Fruit fly (Drosophila melanogaster): Measurements from ENCODE around the gene CG15695.

The CG15695 gene

dm6 chr3R:20829416-20830131, 12.4 kb upstream of the CG15695 start (continued):
- TF ChIP-seq nmo (GFP tag; optimal IDR thresholded peaks at IDR 0.05) (peak; percentile 53), CG14710 (tag; optimal IDR thresholded peaks at IDR 0.05) (peak; percentile 18), luna (GFP tag; optimal IDR thresholded peaks at IDR 0.05) (no peak), CG3281 (GFP tag; optimal IDR thresholded peaks at IDR 0.05) (peak; percentile 7), CG10543 (GFP tag; optimal IDR thresholded peaks at IDR 0.05) (peak; percentile 93), lmd (GFP tag; IDR thresholded peaks at IDR 0.05) (peak; percentile 9; the same call in 1 of the 2 replicates), esg (GFP tag; conservative IDR thresholded peaks at IDR 0.05) (peak; percentile 27), CG3847 (GFP tag; IDR thresholded peaks at IDR 0.05) (0 out of 2 replicates have a peak, but pooled peaks have one; percentile 18), tap (tag; optimal IDR thresholded peaks at IDR 0.05) (no peak), CG15514 (GFP tag; optimal IDR thresholded peaks at IDR 0.05) (peak; percentile 52), ken (GFP tag; IDR thresholded peaks at IDR 0.05) (no peak), CG9797 (GFP tag; optimal IDR thresholded peaks at IDR 0.05) (no peak), Bgb (GFP tag; IDR thresholded peaks at IDR 0.05; ENCODE audit: partially characterized antibody) (peak; percentile 59; the same call in 1 of the 2 replicates), CG14441 (GFP tag; IDR thresholded peaks at IDR 0.05) (0 out of 2 replicates have a peak, but pooled peaks have one; percentile 34), CG4424 (GFP tag; optimal IDR thresholded peaks at IDR 0.05) (no peak), CG10209 (GFP tag; optimal IDR thresholded peaks at IDR 0.05) (peak; percentile 44), wek (GFP tag; optimal IDR thresholded peaks at IDR 0.05) (no peak), caup (GFP tag; optimal IDR thresholded peaks at IDR 0.05; ENCODE audit: severe bottlenecking) (peak; percentile 40), Sox100B (GFP tag; optimal IDR thresholded peaks at IDR 0.05) (peak; percentile 52), hkb (optimal IDR thresholded peaks at IDR 0.05) (no peak), hkb (GFP tag; IDR thresholded peaks at IDR 0.05) (peak; percentile 25; the same call in 1 of the 2 replicates), disco-r (GFP tag; optimal IDR thresholded peaks at IDR 0.05) (no peak), fd96Cb (tag; optimal IDR thresholded peaks at IDR 0.05) (peak; percentile 17), klu (GFP tag; IDR thresholded peaks at IDR 0.05) (no peak), sima (GFP tag; optimal IDR thresholded peaks at IDR 0.05) (no peak), Jarid2 (GFP tag; optimal IDR thresholded peaks at IDR 0.05) (no peak), cato (GFP tag; optimal IDR thresholded peaks at IDR 0.05; ENCODE audit: borderline replicate concordance) (no peak), phol (tag; optimal IDR thresholded peaks at IDR 0.05) (peak; percentile 23), gfzf (GFP tag; optimal IDR thresholded peaks at IDR 0.05) (no peak), dmrt99B (tag; optimal IDR thresholded peaks at IDR 0.05) (peak; percentile 24), vvl (GFP tag; IDR thresholded peaks at IDR 0.05) (0 out of 2 replicates have a peak, but pooled peaks have one; percentile 28), row (GFP tag; IDR thresholded peaks at IDR 0.05) (peak; percentile 91), croc (GFP tag; conservative IDR thresholded peaks at IDR 0.05) (no peak), sd (tag; optimal IDR thresholded peaks at IDR 0.05) (peak; percentile 79), Kr (GFP tag; optimal IDR thresholded peaks at IDR 0.05) (no peak), rib (GFP tag; IDR thresholded peaks at IDR 0.05) (peak; percentile 93), CG1602 (GFP tag; optimal IDR thresholded peaks at IDR 0.05) (peak; percentile 29), CG2889 (GFP tag; IDR thresholded peaks at IDR 0.05) (no peak), CG6272 (GFP tag; IDR thresholded peaks at IDR 0.05) (peak; percentile 25; the same call in 1 of the 2 replicates), slbo (GFP tag; IDR thresholded peaks at IDR 0.05) (peak; percentile 46), CG11093 (GFP tag; IDR thresholded peaks at IDR 0.05) (no peak), unpg (GFP tag; optimal IDR thresholded peaks at IDR 0.05) (no peak), CG18599 (GFP tag; optimal IDR thresholded peaks at IDR 0.05) (peak; percentile 45), crc (GFP tag; optimal IDR thresholded peaks at IDR 0.05) (no peak), mld (GFP tag; IDR thresholded peaks at IDR 0.05; ENCODE audit: partially characterized antibody) (no peak), CG31388 (GFP tag; optimal IDR thresholded peaks at IDR 0.05) (no peak), CoRest (tag; optimal IDR thresholded peaks at IDR 0.05) (peak; percentile 53), gem (tag; optimal IDR thresholded peaks at IDR 0.05) (peak; percentile 61), CG6683 (GFP tag; optimal IDR thresholded peaks at IDR 0.05) (no peak)
